Worm (Caenorhabditis elegans) whole organism, mixed stage, embryonic: ENCODE data around the gene C34C12.8.

Experiments used
- M03D4.4 ChIP-seq: sonication (generic microtip); optimal IDR thresholded peaks from 2 replicates; lab custom pipeline; 2017; ENCODE audit warnings: mild to moderate bottlenecking, missing genetic modification characterization, missing compliant biosample characterization
- bed-3 ChIP-seq: fragments of 200-800 bp; sonication (Bioruptor generic); optimal IDR thresholded peaks from 3 replicates; lab custom pipeline; 2018; ENCODE audit warnings: mild to moderate bottlenecking, missing genetic modification characterization, moderate library complexity, missing compliant biosample characterization
- ceh-39 ChIP-seq: fragments of 150-350 bp; optimal IDR thresholded peaks from 2 replicates; lab custom pipeline; 2014; ENCODE audit warnings: missing biosample characterization, missing genetic modification characterization
- ceh-43 ChIP-seq: fragments of 200-800 bp; sonication (Bioruptor generic); optimal IDR thresholded peaks from 2 replicates; lab custom pipeline; 2018; ENCODE audit warnings: mild to moderate bottlenecking, missing genetic modification characterization, moderate library complexity, missing compliant biosample characterization
- ces-1 ChIP-seq: fragments of 150-350 bp; optimal IDR thresholded peaks from 2 replicates; lab custom pipeline; 2014; ENCODE audit warnings: missing biosample characterization, missing genetic modification reagents, missing genetic modification characterization
- cnd-1 ChIP-seq: fragments of 200-800 bp; sonication (Bioruptor generic); optimal IDR thresholded peaks from 2 replicates; lab custom pipeline; 2018; ENCODE audit warnings: mild to moderate bottlenecking, missing genetic modification characterization, missing compliant biosample characterization
- drap-1 ChIP-seq: fragments of 200-800 bp; sonication (Bioruptor generic); optimal IDR thresholded peaks from 3 replicates; lab custom pipeline; 2018; ENCODE audit warnings: mild to moderate bottlenecking, missing genetic modification characterization, missing compliant biosample characterization
- elt-1 ChIP-seq: sonication (generic microtip); optimal IDR thresholded peaks from 2 replicates; lab custom pipeline; 2017; ENCODE audit warnings: missing genetic modification characterization, mild to moderate bottlenecking, missing compliant biosample characterization, antibody characterized with exemption, moderate library complexity, borderline replicate concordance; ENCODE audit not compliant: insufficient read depth
- elt-3 ChIP-seq: fragments of 150-350 bp; optimal IDR thresholded peaks from 2 replicates; lab custom pipeline; 2014; ENCODE audit warnings: missing biosample characterization, missing genetic modification characterization
- flh-1 ChIP-seq: fragments of 200-800 bp; sonication (Bioruptor generic); optimal IDR thresholded peaks from 2 replicates; lab custom pipeline; 2018; ENCODE audit warnings: mild to moderate bottlenecking, missing genetic modification characterization, moderate library complexity, missing compliant biosample characterization
- ham-2 ChIP-seq: fragments of 200-800 bp; sonication (Bioruptor generic); optimal IDR thresholded peaks from 2 replicates; lab custom pipeline; 2018; ENCODE audit warnings: mild to moderate bottlenecking, missing genetic modification characterization, missing compliant biosample characterization
- lin-13 ChIP-seq: fragments of 150-350 bp; optimal IDR thresholded peaks from 2 replicates; lab custom pipeline; 2014; ENCODE audit warnings: missing biosample characterization, missing genetic modification characterization
- lin-32 ChIP-seq: fragments of 200-800 bp; sonication (Bioruptor generic); optimal IDR thresholded peaks from 2 replicates; lab custom pipeline; 2018; ENCODE audit warnings: mild to moderate bottlenecking, missing genetic modification characterization, missing compliant biosample characterization
- lsy-2 ChIP-seq: fragments of 150-350 bp; optimal IDR thresholded peaks from 2 replicates; lab custom pipeline; 2014; ENCODE audit warnings: missing biosample characterization, missing genetic modification characterization
- mab-5 ChIP-seq: fragments of 150-350 bp; optimal IDR thresholded peaks from 2 replicates; lab custom pipeline; 2014; ENCODE audit warnings: missing biosample characterization, missing genetic modification characterization
- mep-1 ChIP-seq: fragments of 150-350 bp; optimal IDR thresholded peaks from 2 replicates; lab custom pipeline; 2017; ENCODE audit warnings: missing biosample characterization, missing genetic modification reagents, missing genetic modification characterization, inconsistent platforms
- mls-2 ChIP-seq: sonication (generic microtip); optimal IDR thresholded peaks from 2 replicates; lab custom pipeline; 2016; ENCODE audit warnings: mild to moderate bottlenecking, missing genetic modification characterization, moderate library complexity, missing compliant biosample characterization
- nhr-12 ChIP-seq: fragments of 150-350 bp; optimal IDR thresholded peaks from 2 replicates; lab custom pipeline; 2014; ENCODE audit warnings: missing biosample characterization, missing genetic modification characterization
- nhr-237 ChIP-seq: fragments of 150-350 bp; optimal IDR thresholded peaks from 2 replicates; lab custom pipeline; 2014; ENCODE audit warnings: missing biosample characterization, missing genetic modification characterization
- nhr-28 ChIP-seq: fragments of 150-350 bp; optimal IDR thresholded peaks from 2 replicates; lab custom pipeline; 2014; ENCODE audit warnings: missing biosample characterization, missing genetic modification characterization
- nhr-76 ChIP-seq: sonication (generic microtip); optimal IDR thresholded peaks from 2 replicates; lab custom pipeline; 2017; ENCODE audit warnings: missing biosample characterization, missing genetic modification characterization
- pha-4 ChIP-seq: fragments of 150-350 bp; optimal IDR thresholded peaks from 2 replicates; lab custom pipeline; 2018; ENCODE audit warnings: missing biosample characterization, missing genetic modification reagents, missing genetic modification characterization
- sem-2 ChIP-seq: fragments of 200-800 bp; sonication (Bioruptor generic); optimal IDR thresholded peaks from 2 replicates; lab custom pipeline; 2018; ENCODE audit warnings: mild to moderate bottlenecking, missing genetic modification characterization, missing compliant biosample characterization
- sptf-1 ChIP-seq: sonication (generic microtip); optimal IDR thresholded peaks from 2 replicates; lab custom pipeline; 2017; ENCODE audit warnings: mild to moderate bottlenecking, missing genetic modification characterization, moderate library complexity, missing compliant biosample characterization
- tbx-8 ChIP-seq: fragments of 200-800 bp; sonication (Bioruptor generic); optimal IDR thresholded peaks from 2 replicates; lab custom pipeline; 2018; ENCODE audit warnings: mild to moderate bottlenecking, missing genetic modification characterization, moderate library complexity, missing compliant biosample characterization
- unc-62 ChIP-seq: fragments of 150-350 bp; optimal IDR thresholded peaks from 2 replicates; lab custom pipeline; 2014; ENCODE audit warnings: missing biosample characterization, missing genetic modification reagents, missing genetic modification characterization
- zip-8 ChIP-seq: fragments of 150-350 bp; optimal IDR thresholded peaks from 2 replicates; lab custom pipeline; 2014; ENCODE audit warnings: missing biosample characterization, missing genetic modification characterization
- ztf-11 ChIP-seq: fragments of 150-350 bp; optimal IDR thresholded peaks from 2 replicates; lab custom pipeline; 2014; ENCODE audit warnings: missing biosample characterization, missing genetic modification characterization

Gene C34C12.8

DNA sequence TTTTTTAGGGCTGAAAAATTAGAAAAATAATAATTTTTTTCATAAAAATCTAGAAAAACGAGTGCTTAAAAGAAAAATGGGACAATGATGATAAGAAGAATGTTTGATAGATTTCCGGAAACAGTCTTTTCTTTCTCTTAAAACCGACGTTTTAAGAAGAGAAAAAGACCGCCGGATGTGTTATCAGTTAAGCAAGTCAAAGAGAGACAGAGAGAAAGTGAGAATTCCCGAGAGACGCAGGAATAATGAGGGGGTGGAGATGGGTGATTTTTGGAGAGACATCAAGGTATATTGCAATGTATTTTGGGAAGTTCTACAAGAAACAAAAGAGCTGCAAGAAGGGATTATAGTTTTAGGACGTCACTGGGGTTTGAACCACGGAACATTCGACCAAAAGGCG lies 15.3 kb downstream of the C34C12.8 start, which contains the start of gene C34C12.9:
TSS of gene C34C12.9 (minus strand) at position 16 of the 400 bp plus-strand sequence.
- no peak for TF ChIP-seq tbx-8 (GFP tag; lab: Kevin White, UChicago)
- no peak for TF ChIP-seq mab-5 (tag; lab: Kevin White, UChicago)
- TF ChIP-seq lin-13 (tag; lab: Kevin White, UChicago): no peak
- no peak for TF ChIP-seq M03D4.4 (tag; lab: Kevin White, UChicago)
- TF ChIP-seq nhr-28 (tag; lab: Kevin White, UChicago): no peak
- TF ChIP-seq lin-32: no peak
- TF ChIP-seq drap-1 (GFP tag; lab: Kevin White, UChicago): no peak
- no peak for TF ChIP-seq elt-1 (tag; lab: Kevin White, UChicago)
- no peak for TF ChIP-seq sem-2 (GFP tag; lab: Kevin White, UChicago)
- no peak for TF ChIP-seq ceh-43 (GFP tag; lab: Kevin White, UChicago)
- TF ChIP-seq mls-2 (tag; lab: Kevin White, UChicago): no peak
- no peak for TF ChIP-seq unc-62
- no peak for TF ChIP-seq zip-8
- TF ChIP-seq, all 35 proteins: peak for 0

DNA sequence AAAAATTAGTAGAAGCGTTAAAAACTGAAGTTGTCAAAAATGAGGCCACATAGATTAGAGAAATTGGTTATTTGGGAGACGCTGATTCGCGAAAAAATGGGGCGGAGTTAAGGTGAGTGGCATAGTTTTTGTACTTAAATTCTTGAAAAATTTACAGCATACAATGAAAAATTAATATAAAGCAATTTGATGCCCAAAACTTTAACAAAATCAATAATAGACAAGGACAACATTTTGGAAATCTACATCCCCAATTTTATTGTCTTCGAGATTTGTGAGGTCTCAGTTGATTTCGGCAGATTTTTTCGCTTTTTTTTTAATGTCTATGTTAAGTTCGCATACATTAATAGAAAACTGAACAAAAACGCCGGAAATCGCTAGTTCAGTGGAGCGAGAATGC lies 16.0 kb downstream of the C34C12.8 start:
- TF ChIP-seq lsy-2: no peak
- TF ChIP-seq cnd-1: peak; percentile 22
- TF ChIP-seq flh-1 (GFP tag; lab: Kevin White, UChicago): no peak
- peak; percentile 73 for TF ChIP-seq tbx-8 (GFP tag; lab: Kevin White, UChicago)
- peak; percentile 29 for TF ChIP-seq mls-2 (tag; lab: Kevin White, UChicago)
- no peak for TF ChIP-seq nhr-28 (tag; lab: Kevin White, UChicago)
- peak; percentile 10 for TF ChIP-seq sem-2 (GFP tag; lab: Kevin White, UChicago)
- no peak for TF ChIP-seq elt-3 (tag; lab: Kevin White, UChicago)
- TF ChIP-seq pha-4 (tag; lab: Kevin White, UChicago): no peak
- no peak for TF ChIP-seq zip-8
- peak; percentile 35 for TF ChIP-seq lin-32
- no peak for TF ChIP-seq nhr-237
- TF ChIP-seq mep-1 (tag; lab: Kevin White, UChicago): no peak
- TF ChIP-seq ces-1 (GFP tag; lab: Kevin White, UChicago): peak; percentile 31
- peak; percentile 66 for TF ChIP-seq sptf-1
- TF ChIP-seq bed-3: peak; percentile 61
- TF ChIP-seq mab-5 (tag; lab: Kevin White, UChicago): no peak

DNA sequence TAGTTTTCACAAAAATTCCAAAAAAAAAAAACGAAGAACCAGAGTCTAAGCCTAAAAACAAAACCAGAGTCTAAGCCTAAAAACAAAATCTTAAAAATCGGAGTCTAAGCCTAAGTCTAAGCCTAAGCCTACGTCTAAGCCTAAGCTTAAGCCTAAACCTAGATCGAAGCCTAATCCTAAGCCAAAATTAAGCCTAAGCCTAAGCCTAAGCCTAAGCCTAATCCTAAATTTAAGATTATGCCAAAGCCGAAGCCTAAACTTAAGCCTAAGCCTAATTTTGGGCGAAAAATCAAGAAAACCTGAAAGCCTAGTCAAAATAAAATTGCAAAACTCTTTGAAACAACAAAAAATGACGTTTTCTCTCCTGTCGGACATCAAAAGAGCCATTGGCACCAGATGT lies 17.2 kb downstream of the C34C12.8 start:
- no peak for TF ChIP-seq nhr-76 (tag; lab: Kevin White, UChicago)
- TF ChIP-seq ham-2: no peak
- no peak for TF ChIP-seq nhr-12 (tag; lab: Kevin White, UChicago)
- no peak for TF ChIP-seq ceh-39 (tag; lab: Kevin White, UChicago)

DNA sequence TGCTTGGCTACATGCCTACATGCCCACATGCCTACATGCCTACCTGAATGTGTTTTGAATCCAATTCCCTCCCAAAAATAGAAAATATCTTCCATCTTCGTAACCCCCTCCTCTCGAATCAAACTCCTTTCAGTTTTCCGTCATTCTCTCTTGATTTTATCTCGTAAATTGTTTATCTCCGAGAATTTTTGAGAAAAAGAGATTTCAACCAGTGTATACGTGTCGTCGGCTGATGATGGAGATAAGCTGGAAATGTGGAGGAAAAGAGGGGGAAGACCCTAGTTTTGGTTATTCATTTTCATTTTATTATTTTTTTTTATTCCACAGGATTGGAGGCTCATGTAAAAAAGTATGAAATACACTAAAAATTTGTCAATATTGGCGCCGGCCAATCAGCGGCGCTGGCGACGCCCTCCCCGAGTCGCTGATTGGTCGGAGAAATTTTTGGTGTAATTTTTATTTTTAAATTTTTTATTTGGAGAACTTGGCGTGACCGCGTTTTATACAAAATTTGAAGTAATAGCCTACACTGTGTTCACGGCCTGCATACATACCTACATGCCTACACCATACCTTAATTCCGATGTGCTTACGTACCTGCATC lies 18.7 kb downstream of the C34C12.8 start:
- TF ChIP-seq pha-4 (tag; lab: Kevin White, UChicago) (no peak), elt-1 (tag; lab: Kevin White, UChicago) (peak; percentile 89), mep-1 (tag; lab: Kevin White, UChicago) (no peak), elt-3 (tag; lab: Kevin White, UChicago) (no peak), drap-1 (GFP tag; lab: Kevin White, UChicago) (no peak)

DNA sequence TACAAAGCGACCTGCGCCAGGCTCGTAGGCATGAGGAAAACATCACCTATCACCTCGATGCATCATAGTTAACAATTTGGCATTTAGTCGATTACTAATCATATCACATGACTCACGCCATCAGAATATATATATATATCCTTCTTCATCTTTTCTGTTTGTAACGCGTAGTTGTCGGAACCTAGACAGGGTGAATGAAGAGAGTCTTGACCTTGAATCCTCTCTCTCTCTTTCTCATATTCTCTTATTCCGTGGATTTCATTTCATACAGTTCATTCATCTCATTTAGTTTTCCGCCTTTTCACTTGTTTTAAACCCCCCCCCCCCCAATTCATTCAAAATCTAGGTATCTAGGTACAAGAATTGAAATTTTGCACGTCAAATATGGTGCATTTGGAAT lies 20.0 kb downstream of the C34C12.8 start:
- TF ChIP-seq ztf-11: no peak
- TF ChIP-seq tbx-8 (GFP tag; lab: Kevin White, UChicago): peak; percentile 9

DNA sequence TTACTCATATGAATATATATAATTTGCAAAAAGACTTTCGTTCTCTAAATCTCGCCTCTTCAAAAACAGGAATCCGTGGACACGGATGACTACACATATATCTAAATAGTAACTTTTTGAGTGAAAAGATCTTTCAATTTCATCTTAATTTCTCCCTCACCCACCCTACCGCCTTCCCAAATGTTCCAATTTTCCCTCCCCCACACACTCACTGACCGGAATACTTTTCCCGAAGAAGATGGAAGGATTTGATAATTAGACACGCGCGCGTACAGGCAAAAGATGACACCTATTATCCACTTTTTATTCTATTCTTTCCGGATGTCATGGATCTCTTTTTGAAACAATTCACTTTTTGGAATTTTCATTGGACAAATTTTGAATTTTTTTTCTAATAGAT lies 20.7 kb downstream of the C34C12.8 start:
- TF ChIP-seq elt-3 (tag; lab: Kevin White, UChicago): no peak
- no peak for TF ChIP-seq tbx-8 (GFP tag; lab: Kevin White, UChicago)
- no peak for TF ChIP-seq nhr-12 (tag; lab: Kevin White, UChicago)
- no peak for TF ChIP-seq ces-1 (GFP tag; lab: Kevin White, UChicago)
